Worm (Caenorhabditis elegans) whole organism, early embryonic: ENCODE data around the gene F54C9.14.

Source experiments
- B0310.2 ChIP-seq: sonication (generic microtip); optimal IDR thresholded peaks from 2 replicates; lab custom pipeline; 2016; ENCODE audit warnings: mild to moderate bottlenecking, missing genetic modification characterization, missing compliant biosample characterization
- F13C5.2 ChIP-seq: sonication (generic microtip); optimal IDR thresholded peaks from 2 replicates; lab custom pipeline; 2017; ENCODE audit warnings: mild to moderate bottlenecking, missing genetic modification characterization, inconsistent platforms, missing compliant biosample characterization
- aly-1 ChIP-seq: sonication (generic microtip); optimal IDR thresholded peaks from 2 replicates; lab custom pipeline; 2016; ENCODE audit warnings: missing genetic modification characterization, missing compliant biosample characterization
- ama-1 ChIP-seq: fragments of 150-350 bp; optimal IDR thresholded peaks from 2 replicates; lab custom pipeline; 2014
- ceh-13 ChIP-seq: fragments of 200-800 bp; sonication (Bioruptor generic); optimal IDR thresholded peaks from 2 replicates; lab custom pipeline; 2018; ENCODE audit warnings: mild to moderate bottlenecking, missing genetic modification characterization, missing compliant biosample characterization
- ceh-36 ChIP-seq: sonication (generic microtip); optimal IDR thresholded peaks from 2 replicates; lab custom pipeline; 2016; ENCODE audit warnings: missing genetic modification characterization, inconsistent platforms, missing compliant biosample characterization
- ets-7 ChIP-seq: sonication (generic microtip); optimal IDR thresholded peaks from 2 replicates; lab custom pipeline; 2016; ENCODE audit warnings: missing genotype, missing genetic modification characterization, missing compliant biosample characterization
- flt-1 ChIP-seq: fragments of 200-800 bp; sonication (Bioruptor generic); IDR thresholded peaks from 2 replicates; pipeline ENCODE4 v1.3.6; 2022; ENCODE audit warnings: missing genetic modification characterization, missing compliant biosample characterization
- hmbx-1 ChIP-seq: sonication (generic microtip); optimal IDR thresholded peaks from 2 replicates; lab custom pipeline; 2016; ENCODE audit warnings: mild to moderate bottlenecking, missing genetic modification characterization, missing compliant biosample characterization
- hmg-4 ChIP-seq: fragments of 200-800 bp; sonication (Bioruptor generic); optimal IDR thresholded peaks from 2 replicates; lab custom pipeline; 2018; ENCODE audit warnings: mild to moderate bottlenecking, missing genetic modification characterization, missing compliant biosample characterization
- hnd-1 ChIP-seq: sonication (generic microtip); optimal IDR thresholded peaks from 2 replicates; lab custom pipeline; 2016; ENCODE audit warnings: missing genetic modification characterization, missing compliant biosample characterization
- pes-1 ChIP-seq: fragments of 200-800 bp; sonication (Bioruptor generic); IDR thresholded peaks from 2 replicates; pipeline ENCODE4 v1.3.6; 2022; ENCODE audit warnings: missing genetic modification reagents, missing genetic modification characterization, missing compliant biosample characterization
- scrt-1 ChIP-seq: fragments of 200-800 bp; sonication (Bioruptor generic); IDR thresholded peaks from 2 replicates; pipeline ENCODE4 v1.3.6; 2022; ENCODE audit warnings: missing genetic modification characterization, missing compliant biosample characterization
- sea-1 ChIP-seq: fragments of 200-800 bp; sonication (Bioruptor generic); conservative IDR thresholded peaks from 2 replicates; pipeline ENCODE4 v1.3.6; 2022; ENCODE audit warnings: missing genetic modification characterization, missing compliant biosample characterization
- tbx-11 ChIP-seq: fragments of 200-800 bp; sonication (Bioruptor generic); IDR thresholded peaks from 2 replicates; pipeline ENCODE4 v1.3.6; 2022; ENCODE audit warnings: missing genetic modification characterization, missing compliant biosample characterization
- tbx-37 ChIP-seq: fragments of 200-800 bp; sonication (Bioruptor generic); conservative IDR thresholded peaks from 2 replicates; pipeline ENCODE4 v1.3.6; 2022; ENCODE audit warnings: missing genetic modification reagents, missing genetic modification characterization, missing compliant biosample characterization
- tra-4 ChIP-seq: sonication (generic microtip); optimal IDR thresholded peaks from 2 replicates; lab custom pipeline; 2017; ENCODE audit warnings: missing genetic modification characterization, missing compliant biosample characterization

F54C9.14 gene

DNA sequence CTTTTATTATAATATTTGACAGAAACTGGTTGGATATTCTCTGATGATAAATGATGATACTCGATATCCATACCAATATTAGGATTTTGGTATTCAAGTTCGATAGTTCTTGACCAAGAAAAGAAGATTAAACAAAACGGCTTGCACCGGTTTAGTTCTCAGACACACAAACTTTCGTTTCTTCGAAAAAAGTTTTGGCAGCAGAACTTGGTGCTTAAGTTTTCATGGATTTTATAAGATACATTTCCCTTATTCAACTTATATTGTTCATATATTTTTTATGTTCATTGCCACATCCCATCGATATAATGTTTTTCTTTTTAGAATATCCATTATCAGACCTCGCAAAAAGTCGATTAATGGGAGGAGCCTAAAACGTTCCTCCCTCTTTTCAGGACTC, 28.6 kb downstream of the F54C9.14 start, which contains the start of gene aptf-4:
aptf-4 (plus strand) TSS at position 301 of the 400 bp plus-strand sequence.
- no peak for TF ChIP-seq tra-4
- no peak for TF ChIP-seq F13C5.2 (tag; lab: Kevin White, UChicago)
- no peak for TF ChIP-seq tbx-11 (GFP tag; lab: Robert Waterston, UW)
- TF ChIP-seq hmg-4, result no peak
- TF ChIP-seq hmbx-1 (tag; lab: Kevin White, UChicago), result no peak
- TF ChIP-seq B0310.2 (tag; lab: Kevin White, UChicago), result no peak
- TF ChIP-seq tbx-37 (GFP tag; lab: Robert Waterston, UW), result no peak
- no peak for TF ChIP-seq flt-1
- TF ChIP-seq scrt-1 (GFP tag; lab: Robert Waterston, UW), result no peak
- TF ChIP-seq sea-1 (GFP tag; lab: Robert Waterston, UW), result no peak
- TF ChIP-seq ceh-36 (tag; lab: Kevin White, UChicago), result no peak
- no peak for TF ChIP-seq ets-7 (tag; lab: Kevin White, UChicago)
- TF ChIP-seq ama-1 (lab: Kevin White, UChicago), result no peak
- TF ChIP-seq ceh-13 (GFP tag; lab: Kevin White, UChicago), result no peak
- TF ChIP-seq aly-1 (tag; lab: Kevin White, UChicago), result no peak
- TF ChIP-seq pes-1 (GFP tag; lab: Robert Waterston, UW), result no peak
- TF ChIP-seq hnd-1, result no peak

DNA sequence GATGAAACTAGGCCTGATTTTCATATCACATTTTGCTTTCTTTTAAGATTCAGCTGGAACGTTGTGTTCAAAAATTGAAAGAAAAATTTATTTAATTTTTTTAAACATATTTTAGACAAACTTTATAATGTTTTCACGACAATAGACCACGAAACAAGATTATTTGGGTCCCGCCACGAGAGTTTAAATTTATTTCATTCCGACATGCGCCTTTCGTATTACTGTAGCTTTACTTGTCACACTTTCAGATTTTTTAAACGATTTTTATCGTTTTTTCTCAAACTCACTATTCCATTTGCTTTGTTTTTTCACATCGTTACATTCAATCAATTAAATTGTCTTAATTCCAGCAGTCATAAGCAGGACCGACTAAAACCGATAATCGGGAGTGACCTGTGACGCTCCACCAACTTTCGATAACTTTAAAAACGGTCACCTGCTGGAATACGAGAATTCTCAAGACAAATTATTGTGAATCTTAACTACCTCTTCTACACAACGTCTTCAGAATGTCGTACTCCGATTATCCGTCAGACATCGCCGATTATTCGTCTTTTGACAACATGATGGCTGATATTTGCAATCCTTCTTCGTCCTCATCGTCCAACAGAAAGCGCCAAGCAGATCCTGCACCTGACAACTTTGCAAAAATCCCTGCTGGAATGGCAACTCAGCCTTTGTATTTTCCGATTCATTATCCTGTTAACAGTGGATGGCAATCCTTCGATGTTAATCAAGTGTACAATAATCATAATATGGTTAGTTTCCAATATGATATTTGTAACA, 31.9 kb downstream of the F54C9.14 start, which contains the start of gene aptf-3:
aptf-3 (plus strand) TSS at position 351 of the 786 bp plus-strand sequence.
- TF ChIP-seq F13C5.2 (tag; lab: Kevin White, UChicago) (no peak), hmg-4 (no peak), B0310.2 (tag; lab: Kevin White, UChicago) (no peak), sea-1 (GFP tag; lab: Robert Waterston, UW) (no peak), scrt-1 (GFP tag; lab: Robert Waterston, UW) (no peak), tbx-11 (GFP tag; lab: Robert Waterston, UW) (no peak), ceh-36 (tag; lab: Kevin White, UChicago) (no peak), pes-1 (GFP tag; lab: Robert Waterston, UW) (no peak), flt-1 (no peak), ceh-13 (GFP tag; lab: Kevin White, UChicago) (no peak), tra-4 (no peak), tbx-37 (GFP tag; lab: Robert Waterston, UW) (no peak), hnd-1 (no peak), hmbx-1 (tag; lab: Kevin White, UChicago) (no peak)

DNA sequence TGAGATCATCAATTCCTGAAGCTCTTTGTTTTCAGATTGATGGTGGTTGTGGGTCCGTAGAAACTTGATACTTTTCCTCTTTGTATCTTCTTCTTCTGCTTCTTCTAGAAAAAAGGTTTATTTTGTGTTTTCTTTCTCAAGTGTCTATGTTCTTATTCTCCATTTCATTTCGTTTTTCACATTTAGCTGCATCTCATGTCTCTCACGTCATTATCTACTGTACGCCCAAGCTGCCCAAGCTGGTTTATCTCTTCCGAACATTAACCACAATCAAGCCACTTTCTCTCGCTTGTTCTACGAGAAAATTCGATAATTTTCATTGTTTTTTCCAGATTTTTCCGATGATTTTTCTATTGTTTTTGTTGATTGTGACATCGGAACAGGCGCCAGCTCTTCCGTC, 37.1 kb downstream of the F54C9.14 start, which contains the start of gene F28C6.5:
F28C6.5 (plus strand) TSS at position 301 of the 400 bp plus-strand sequence.
- TF ChIP-seq tbx-11 (GFP tag; lab: Robert Waterston, UW) (no peak), sea-1 (GFP tag; lab: Robert Waterston, UW) (no peak), hmbx-1 (tag; lab: Kevin White, UChicago) (no peak), flt-1 (no peak), ama-1 (lab: Kevin White, UChicago) (no peak), ceh-13 (GFP tag; lab: Kevin White, UChicago) (no peak), aly-1 (tag; lab: Kevin White, UChicago) (no peak), hnd-1 (no peak), hmg-4 (no peak), tbx-37 (GFP tag; lab: Robert Waterston, UW) (no peak), tra-4 (no peak), B0310.2 (tag; lab: Kevin White, UChicago) (no peak), scrt-1 (GFP tag; lab: Robert Waterston, UW) (no peak), ceh-36 (tag; lab: Kevin White, UChicago) (no peak), pes-1 (GFP tag; lab: Robert Waterston, UW) (no peak), F13C5.2 (tag; lab: Kevin White, UChicago) (no peak)

DNA sequence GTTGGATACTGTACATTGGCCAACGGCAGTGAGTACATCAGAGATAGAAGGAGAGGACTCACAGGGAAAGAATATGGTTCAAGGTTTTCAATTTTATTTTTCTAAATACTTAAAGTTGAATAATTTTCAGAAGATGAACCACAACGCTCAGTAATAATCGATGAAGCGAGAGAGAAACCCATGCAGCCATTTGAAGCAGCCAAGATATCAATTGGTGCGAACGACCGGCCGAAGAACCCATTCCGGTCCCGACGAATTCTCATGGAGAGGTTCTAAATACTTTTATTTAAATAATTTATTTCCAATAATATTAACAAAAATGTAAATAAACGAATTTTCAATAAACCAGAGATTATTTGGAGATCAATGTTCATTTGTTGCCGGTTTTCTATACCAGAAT, 38.1 kb downstream of the F54C9.14 start, which contains the start of gene pigg-1:
pigg-1 (minus strand) TSS at position 101 of the 400 bp plus-strand sequence.
- TF ChIP-seq ceh-13 (GFP tag; lab: Kevin White, UChicago), result no peak
- TF ChIP-seq flt-1, result no peak
- no peak for TF ChIP-seq aly-1 (tag; lab: Kevin White, UChicago)
- TF ChIP-seq ceh-36 (tag; lab: Kevin White, UChicago), result no peak
- no peak for TF ChIP-seq hnd-1
- no peak for TF ChIP-seq sea-1 (GFP tag; lab: Robert Waterston, UW)

DNA sequence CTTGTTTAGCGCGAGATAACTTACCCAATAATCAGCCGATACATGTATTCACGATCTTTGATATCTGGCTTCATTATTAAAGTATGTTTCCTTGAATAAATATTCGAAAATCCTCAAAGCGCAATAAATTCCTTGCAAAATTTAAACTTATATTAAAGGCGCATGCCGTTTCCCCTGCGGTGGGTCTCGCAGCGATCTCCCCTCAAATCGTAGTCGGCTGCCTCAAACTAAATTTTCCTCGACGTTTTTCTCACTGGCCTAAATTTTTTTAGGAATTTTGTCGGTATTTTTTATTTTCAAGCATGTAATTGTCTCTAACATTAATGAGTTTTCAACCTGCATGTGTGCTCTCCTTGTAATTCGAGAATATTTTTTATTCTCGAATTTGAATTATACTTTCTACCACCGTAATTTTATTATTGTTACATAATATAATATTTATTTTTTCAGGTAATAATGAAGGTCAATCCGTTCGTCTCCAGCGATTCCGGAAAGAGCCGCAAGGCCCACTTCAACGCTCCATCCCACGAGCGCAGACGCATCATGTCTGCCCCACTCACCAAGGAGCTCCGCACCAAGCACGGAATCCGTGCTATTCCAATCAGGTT, 40.3 kb downstream of the F54C9.14 start, which contains the start of the genes cpf-1 and rpl-26:
cpf-1 (minus strand) TSS at position 104 of the 608 bp plus-strand sequence.
rpl-26 (plus strand) TSS at position 449 of the 608 bp plus-strand sequence.
- no peak for TF ChIP-seq aly-1 (tag; lab: Kevin White, UChicago)
- no peak for TF ChIP-seq tra-4
- no peak for TF ChIP-seq sea-1 (GFP tag; lab: Robert Waterston, UW)

DNA sequence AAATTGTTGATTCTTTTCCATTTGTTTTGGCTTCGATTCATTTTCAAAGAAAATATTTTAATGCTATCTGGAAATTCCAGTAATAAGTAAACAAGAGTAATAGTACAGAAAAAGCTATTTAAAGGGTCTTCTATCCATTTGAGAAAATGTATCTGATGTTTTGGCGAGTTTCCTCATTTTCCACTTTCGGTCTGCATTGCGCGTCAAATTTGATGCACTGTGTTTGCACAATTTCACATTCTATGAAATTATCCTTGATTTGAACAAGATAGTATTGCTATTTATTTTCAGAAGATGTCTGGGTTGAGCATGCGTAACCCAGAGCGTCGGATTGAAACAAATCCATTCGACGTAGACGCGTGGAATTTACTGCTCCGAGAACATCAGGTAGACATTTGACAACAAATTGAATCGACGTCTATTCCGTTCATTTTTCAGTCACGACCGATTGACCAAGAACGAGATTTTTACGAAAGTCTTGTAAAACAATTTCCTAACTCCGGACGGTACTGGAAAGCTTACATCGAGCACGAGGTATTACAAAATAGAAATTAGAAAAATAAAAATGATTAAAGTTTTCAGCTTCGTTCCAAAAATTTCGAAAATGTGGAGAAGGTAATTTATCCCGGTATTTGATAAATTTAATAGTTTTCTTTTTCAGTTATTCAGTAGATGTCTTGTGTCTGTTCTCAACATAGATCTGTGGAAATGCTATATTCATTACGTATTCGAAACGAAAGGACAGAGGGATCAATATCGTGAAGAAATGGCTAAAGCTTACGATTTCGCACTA, 41.7 kb downstream of the F54C9.14 start, which contains the start of gene suf-1:
suf-1 (plus strand) TSS at position 280 of the 793 bp plus-strand sequence.
- TF ChIP-seq F13C5.2 (tag; lab: Kevin White, UChicago) (no peak), B0310.2 (tag; lab: Kevin White, UChicago) (no peak), aly-1 (tag; lab: Kevin White, UChicago) (no peak), ama-1 (lab: Kevin White, UChicago) (peak; percentile 71), hnd-1 (no peak), pes-1 (GFP tag; lab: Robert Waterston, UW) (no peak), ets-7 (tag; lab: Kevin White, UChicago) (no peak)
